Worm (Caenorhabditis elegans) whole organism, L4 larva: ENCODE measurements around the gene tra-4.

Experiments
- D1046.2 ChIP-seq: fragments of 200-800 bp; sonication (Bioruptor generic); IDR thresholded peaks from 2 replicates; pipeline ENCODE4 v1.3.6; 2022; ENCODE audit warnings: missing genetic modification characterization, missing compliant biosample characterization
- T26A8.4 ChIP-seq: fragments of 200-800 bp; sonication (Bioruptor generic); IDR thresholded peaks from 2 replicates; pipeline ENCODE4 v1.3.6; 2022; ENCODE audit warnings: missing genetic modification characterization, missing compliant biosample characterization
- Y48G9A.11 ChIP-seq: fragments of 200-800 bp; sonication (Bioruptor generic); IDR thresholded peaks from 2 replicates; pipeline ENCODE4 v1.3.6; 2022; ENCODE audit warnings: missing genetic modification reagents, missing genetic modification characterization, missing compliant biosample characterization
- aha-1 ChIP-seq: fragments of 150-350 bp; peaks from one replicate; lab custom pipeline; 2014; ENCODE audit warnings: missing biosample characterization, missing genetic modification characterization
- ceh-20 ChIP-seq: fragments of 200-800 bp; sonication (Bioruptor generic); IDR thresholded peaks from 2 replicates; pipeline ENCODE4 v1.3.6; 2022; ENCODE audit warnings: missing genetic modification reagents, missing genetic modification characterization, missing compliant biosample characterization
- daf-12 ChIP-seq: fragments of 150-350 bp; optimal IDR thresholded peaks from 2 replicates; lab custom pipeline; 2014; ENCODE audit warnings: missing biosample characterization, missing genetic modification reagents, missing genetic modification characterization
- dmd-6 ChIP-seq: fragments of 200-800 bp; sonication (Bioruptor generic); IDR thresholded peaks from 2 replicates; pipeline ENCODE4 v1.3.6; 2022; ENCODE audit warnings: missing genetic modification reagents, missing genetic modification characterization, missing compliant biosample characterization
- duxl-1 ChIP-seq: sonication (generic microtip); optimal IDR thresholded peaks from 2 replicates; lab custom pipeline; 2016; ENCODE audit warnings: mild to moderate bottlenecking, missing genetic modification characterization, moderate library complexity, missing compliant biosample characterization; ENCODE audit not compliant: poor library complexity
- egl-43 ChIP-seq: fragments of 200-800 bp; sonication (Bioruptor generic); IDR thresholded peaks from 2 replicates; pipeline ENCODE4 v1.3.6; 2022; ENCODE audit warnings: missing genetic modification reagents, missing genetic modification characterization, missing compliant biosample characterization
- fkh-10 ChIP-seq: fragments of 150-350 bp; optimal IDR thresholded peaks from 2 replicates; lab custom pipeline; 2014; ENCODE audit warnings: missing biosample characterization, missing genetic modification reagents, missing genetic modification characterization
- hif-1 ChIP-seq, 2 experiments: sonication (generic microtip); optimal IDR thresholded peaks; 2 replicates each; lab custom pipeline; 2016 to 2017; ENCODE audit warnings: missing compliant biosample characterization in 2 of 2, missing genetic modification characterization in 2 of 2, missing genetic modification reagents in 2 of 2, missing genotype in 2 of 2, mild to moderate bottlenecking in 1 of 2
- hlh-11 ChIP-seq: fragments of 200-800 bp; sonication (Bioruptor generic); optimal IDR thresholded peaks from 2 replicates; lab custom pipeline; 2018; ENCODE audit warnings: mild to moderate bottlenecking, missing genetic modification characterization, missing compliant biosample characterization
- hlh-30 ChIP-seq: sonication (generic microtip); optimal IDR thresholded peaks from 2 replicates; lab custom pipeline; 2017; ENCODE audit warnings: antibody characterized with exemption, mild to moderate bottlenecking, missing genetic modification characterization, missing compliant biosample characterization; ENCODE audit not compliant: insufficient read depth
- hmg-1.1 ChIP-seq: fragments of 200-800 bp; sonication (Bioruptor generic); IDR thresholded peaks from 2 replicates; pipeline ENCODE4 v1.3.6; 2022; ENCODE audit warnings: missing genetic modification reagents, missing genetic modification characterization, missing compliant biosample characterization
- lin-1 ChIP-seq: fragments of 200-800 bp; sonication (Bioruptor generic); IDR thresholded peaks from 2 replicates; pipeline ENCODE4 v1.3.6; 2022; ENCODE audit warnings: missing genetic modification reagents, missing genetic modification characterization, missing compliant biosample characterization
- mdl-1 ChIP-seq, 2 experiments: fragments of 150-350 bp in 1 of 2; sonication (generic microtip) in 1 of 2; optimal IDR thresholded peaks; 2 replicates each; lab custom pipeline; 2014 to 2017; ENCODE audit warnings: missing biosample characterization in 2 of 2, missing genetic modification characterization in 2 of 2
- mep-1 ChIP-seq: fragments of 150-350 bp; sonication (generic microtip); optimal IDR thresholded peaks from 3 replicates; lab custom pipeline; 2014; ENCODE audit warnings: missing biosample characterization, missing genetic modification characterization
- mes-2 ChIP-seq: sonication (generic microtip); optimal IDR thresholded peaks from 2 replicates; lab custom pipeline; 2016; ENCODE audit warnings: missing genotype, mild to moderate bottlenecking, missing genetic modification characterization, missing compliant biosample characterization; ENCODE audit not compliant: poor library complexity, severe bottlenecking
- mxl-3 ChIP-seq: fragments of 200-800 bp; sonication (Bioruptor generic); optimal IDR thresholded peaks from 2 replicates; lab custom pipeline; 2018; ENCODE audit warnings: mild to moderate bottlenecking, missing genetic modification characterization, missing compliant biosample characterization
- nhr-102 ChIP-seq: sonication (generic microtip); optimal IDR thresholded peaks from 2 replicates; lab custom pipeline; 2016; ENCODE audit warnings: mild to moderate bottlenecking, missing genetic modification characterization, moderate library complexity, missing compliant biosample characterization
- nhr-25 ChIP-seq: sonication (generic microtip); optimal IDR thresholded peaks from 2 replicates; lab custom pipeline; 2017; ENCODE audit warnings: missing genetic modification characterization, mild to moderate bottlenecking, missing compliant biosample characterization, antibody characterized with exemption, moderate library complexity, borderline replicate concordance; ENCODE audit not compliant: insufficient read depth
- nhr-42 ChIP-seq: fragments of 200-800 bp; sonication (Bioruptor generic); IDR thresholded peaks from 2 replicates; pipeline ENCODE4 v1.3.6; 2022; ENCODE audit warnings: missing genetic modification characterization, missing compliant biosample characterization
- nhr-48 ChIP-seq: sonication (generic microtip); optimal IDR thresholded peaks from 2 replicates; lab custom pipeline; 2016; ENCODE audit warnings: mild to moderate bottlenecking, missing genetic modification characterization, missing compliant biosample characterization
- rbr-2 ChIP-seq: sonication (generic microtip); optimal IDR thresholded peaks from 2 replicates; lab custom pipeline; 2016; ENCODE audit warnings: missing genotype, missing genetic modification characterization, missing compliant biosample characterization
- set-16 ChIP-seq: fragments of 200-800 bp; sonication (Bioruptor generic); IDR thresholded peaks from 2 replicates; pipeline ENCODE4 v1.3.6; 2022; ENCODE audit warnings: missing genetic modification reagents, missing genetic modification characterization, missing compliant biosample characterization
- tra-1 ChIP-seq: fragments of 200-800 bp; sonication (Bioruptor generic); IDR thresholded peaks from 2 replicates; pipeline ENCODE4 v1.3.6; 2022; ENCODE audit warnings: missing genetic modification reagents, missing genetic modification characterization, missing compliant biosample characterization
- unc-39 ChIP-seq: sonication (generic microtip); optimal IDR thresholded peaks from 2 replicates; lab custom pipeline; 2017; ENCODE audit warnings: missing biosample characterization, missing genetic modification characterization
- unc-62 ChIP-seq, 3 experiments: fragments of 150-350 bp in 1 of 3; sonication (generic microtip); optimal IDR thresholded peaks in 2 of 3; peaks in 1 of 3; 1 replicate in 1 of 3; 2 replicates in 2 of 3; lab custom pipeline; 2014 to 2017; ENCODE audit warnings: missing biosample characterization in 3 of 3, missing genetic modification characterization in 3 of 3, missing genetic modification reagents in 3 of 3, missing genotype in 1 of 3
- zfp-3 ChIP-seq: fragments of 200-800 bp; sonication (Bioruptor generic); conservative IDR thresholded peaks from 2 replicates; pipeline ENCODE4 v1.3.6; 2022; ENCODE audit warnings: missing genetic modification reagents, missing genetic modification characterization, missing compliant biosample characterization
- ztf-7 ChIP-seq: fragments of 150-350 bp; optimal IDR thresholded peaks from 2 replicates; lab custom pipeline; 2014; ENCODE audit warnings: missing biosample characterization, missing genetic modification characterization

The tra-4 gene

DNA sequence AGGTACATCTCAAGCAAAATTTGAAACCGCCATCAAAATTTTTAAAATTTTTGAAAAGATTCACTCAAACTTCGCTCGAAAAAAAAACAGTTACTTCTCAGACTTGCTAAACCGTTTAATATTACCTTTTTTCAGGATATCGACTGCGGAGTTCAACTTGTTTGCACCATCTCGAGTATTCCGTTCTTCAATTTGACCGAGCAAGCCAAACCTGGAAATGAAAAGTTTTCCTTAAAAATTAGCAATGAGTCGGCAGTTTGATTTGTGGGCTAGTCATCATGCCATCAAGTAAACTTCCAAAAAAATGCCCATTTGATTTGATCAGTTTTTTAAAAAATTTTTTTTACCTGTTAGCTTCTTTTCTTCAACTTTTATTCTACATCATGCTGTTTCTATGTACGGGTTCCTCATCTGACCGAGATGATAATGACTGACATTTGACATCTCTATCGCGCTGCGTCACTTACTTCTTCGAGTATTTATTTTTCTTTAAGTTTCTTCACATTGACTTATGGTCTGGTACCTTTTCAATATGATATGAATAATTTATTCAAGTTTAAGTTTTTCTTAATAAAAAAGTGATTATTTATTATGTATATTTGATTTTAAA lies 32.7 kb upstream of the tra-4 start:
- TF ChIP-seq mxl-3 (GFP tag; lab: Kevin White, UChicago) (no peak), dmd-6 (GFP tag; lab: Robert Waterston, UW) (peak; percentile 11; the same call in 1 of the 2 replicates), tra-1 (GFP tag; lab: Robert Waterston, UW) (peak; percentile 14; the same call in 1 of the 2 replicates), unc-39 (no peak), nhr-48 (peak; percentile 12), hlh-30 (tag; lab: Kevin White, UChicago) (peak; percentile 21), ceh-20 (GFP tag; lab: Robert Waterston, UW) (0 out of 2 replicates have a peak, but pooled peaks have one; percentile 48), zfp-3 (GFP tag; lab: Robert Waterston, UW) (peak; percentile 80), hlh-11 (tag; lab: Kevin White, UChicago) (peak; percentile 8), aha-1 (peak; percentile 65), T26A8.4 (peak; percentile 80), duxl-1 (tag; lab: Kevin White, UChicago) (peak; percentile 16), Y48G9A.11 (0 out of 2 replicates have a peak, but pooled peaks have one; percentile 16), mep-1 (peak; percentile 32), hif-1 (tag; optimal IDR thresholded peaks at IDR 0.05; lab: Kevin White, UChicago) (peak in 1 of 2 experiments; percentile 4), nhr-102 (tag; lab: Kevin White, UChicago) (no peak)

- TF ChIP-seq hmg-1.1 (GFP tag; lab: Robert Waterston, UW) (peak; percentile 66; the same call in 1 of the 2 replicates), egl-43 (GFP tag; lab: Robert Waterston, UW) (0 out of 2 replicates have a peak, but pooled peaks have one; percentile 43), aha-1 (peak; percentile 98), mes-2 (tag; lab: Kevin White, UChicago) (peak; percentile 55), rbr-2 (tag; lab: Kevin White, UChicago) (peak; percentile 37), nhr-42 (no peak), set-16 (peak; percentile 43), daf-12 (tag; lab: Kevin White, UChicago) (no peak), D1046.2 (peak; percentile 74; the same call in 1 of the 2 replicates), fkh-10 (GFP tag; lab: Kevin White, UChicago) (no peak), mep-1 (peak; percentile 58)
These were observed 28.0 kb upstream of the tra-4 start, which contains the start of gene vang-1 for ce11 chrX:2885318-2885908. Gene vang-1 (plus strand): TSS chrX:2885858.

DNA sequence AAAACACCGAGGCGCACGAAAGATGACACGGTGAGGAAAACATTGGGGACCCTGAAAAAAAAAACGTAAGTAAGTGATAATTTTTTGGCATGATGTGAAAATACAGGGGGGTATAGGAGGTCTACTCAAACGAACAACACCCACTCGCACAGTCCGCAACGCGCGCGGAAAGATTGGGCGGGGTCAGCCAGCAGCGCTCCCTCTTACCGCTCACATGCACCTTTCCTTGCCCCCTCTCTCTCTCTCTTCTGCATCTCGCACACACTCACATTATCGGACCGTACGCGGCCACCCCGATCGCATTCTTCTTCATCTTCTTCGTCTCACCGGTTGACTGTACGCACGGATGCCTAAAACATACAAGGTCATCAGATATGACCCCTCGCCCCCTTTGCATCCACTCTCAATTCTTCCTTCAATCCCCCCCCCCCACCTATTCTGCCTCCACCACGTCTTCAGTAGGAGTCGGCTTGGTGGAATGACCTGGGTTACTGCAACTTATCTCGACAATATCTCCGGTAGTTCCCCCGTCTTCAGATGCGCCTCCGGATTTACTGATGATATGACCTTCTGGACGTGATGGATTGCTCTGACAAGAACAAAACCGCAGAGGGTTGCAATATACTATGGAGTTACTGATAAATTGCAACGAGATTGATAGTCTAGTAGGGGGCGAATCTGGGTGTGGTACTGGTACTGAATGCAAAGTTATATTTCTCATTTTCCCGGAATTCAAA lies 22.3 kb upstream of the tra-4 start, which contains the start of gene F53B3.5:
F53B3.5 (minus strand) TSS at position 51 of the 737 bp plus-strand sequence.
- TF ChIP-seq ztf-7 (tag; lab: Kevin White, UChicago), result no peak
- peak; percentile 21 for TF ChIP-seq mxl-3 (GFP tag; lab: Kevin White, UChicago)
- no peak for TF ChIP-seq lin-1 (GFP tag; lab: Robert Waterston, UW)
- TF ChIP-seq set-16, result peak; percentile 80
- peak in 1 of 2 experiments; percentile 87 for TF ChIP-seq unc-62 (GFP tag; optimal IDR thresholded peaks at IDR 0.05 in 1 of 2; lab: Kevin White, UChicago)
- no peak for TF ChIP-seq unc-62 (tag; optimal IDR thresholded peaks at IDR 0.05; lab: Kevin White, UChicago)
- TF ChIP-seq hlh-30 (tag; lab: Kevin White, UChicago), result peak; percentile 37
- TF ChIP-seq mdl-1 (tag; optimal IDR thresholded peaks at IDR 0.05; lab: Kevin White, UChicago), result peak in 1 of 2 experiments; percentile 1
- peak; percentile 16 for TF ChIP-seq nhr-25 (tag; lab: Kevin White, UChicago)
- no peak for TF ChIP-seq unc-39
